Fruit fly (Drosophila melanogaster) whole organism, embryonic: ENCODE measurements around the gene CG6830.

Source experiments
- Abd-B ChIP-seq: fragments of 200-800 bp; sonication (Bioruptor generic); optimal IDR thresholded peaks from 2 replicates; lab custom pipeline; 2018; ENCODE audit warnings: missing biosample characterization, mild to moderate bottlenecking, missing genetic modification characterization, moderate library complexity
- B-H2 ChIP-seq: fragments of 200-800 bp; sonication (Bioruptor generic); optimal IDR thresholded peaks from 2 replicates; lab custom pipeline; 2018; ENCODE audit warnings: missing biosample characterization, mild to moderate bottlenecking, missing genetic modification characterization
- Bgb ChIP-seq: fragments of 200-800 bp; sonication (Bioruptor generic); IDR thresholded peaks from 2 replicates; pipeline ENCODE4 v1.3.6; 2022; ENCODE audit warnings: missing biosample characterization, missing genetic modification characterization; ENCODE audit not compliant: partially characterized antibody
- C15 ChIP-seq: fragments of 200-800 bp; sonication (Bioruptor generic); IDR thresholded peaks from 3 replicates; pipeline ENCODE4 v1.3.6; 2022; ENCODE audit warnings: missing biosample characterization, missing genetic modification characterization
- CG10274 ChIP-seq: fragments of 200-800 bp; sonication (Bioruptor generic); optimal IDR thresholded peaks from 3 replicates; lab custom pipeline; 2017; ENCODE audit warnings: missing biosample characterization, mild to moderate bottlenecking, missing genetic modification characterization
- CG10543 ChIP-seq: fragments of 200-800 bp; sonication (Bioruptor generic); optimal IDR thresholded peaks from 3 replicates; lab custom pipeline; 2017; ENCODE audit warnings: missing biosample characterization, mild to moderate bottlenecking, missing genetic modification characterization, moderate library complexity
- CG11398 ChIP-seq: fragments of 200-800 bp; sonication (Bioruptor generic); optimal IDR thresholded peaks from 2 replicates; lab custom pipeline; 2016; ENCODE audit warnings: missing biosample characterization, missing genetic modification characterization
- CG11695 ChIP-seq: fragments of 200-800 bp; sonication (Bioruptor generic); IDR thresholded peaks from 3 replicates; pipeline ENCODE4 v1.3.6; 2022; ENCODE audit warnings: missing biosample characterization, missing genetic modification characterization
- CG14441 ChIP-seq: fragments of 200-800 bp; sonication (Bioruptor generic); IDR thresholded peaks from 2 replicates; pipeline ENCODE4 v1.3.6; 2022; ENCODE audit warnings: missing biosample characterization, missing genetic modification characterization
- CG14965 ChIP-seq: fragments of 200-800 bp; sonication (Bioruptor generic); optimal IDR thresholded peaks from 2 replicates; lab custom pipeline; 2016; ENCODE audit warnings: missing biosample characterization, missing genetic modification characterization, borderline replicate concordance
- CG15601 ChIP-seq: fragments of 200-800 bp; sonication (Bioruptor generic); optimal IDR thresholded peaks from 3 replicates; lab custom pipeline; 2019; ENCODE audit warnings: missing biosample characterization, mild to moderate bottlenecking, missing genetic modification characterization, moderate library complexity
- CG1603 ChIP-seq: fragments of 200-800 bp; sonication (Bioruptor generic); optimal IDR thresholded peaks from 2 replicates; lab custom pipeline; 2019; ENCODE audit warnings: missing biosample characterization, mild to moderate bottlenecking, missing genetic modification characterization, moderate library complexity
- CG17361 ChIP-seq: fragments of 200-800 bp; sonication (Bioruptor generic); IDR thresholded peaks from 3 replicates; pipeline ENCODE4 v1.3.6; 2022; ENCODE audit warnings: missing biosample characterization, missing genetic modification characterization
- CG18011 ChIP-seq: fragments of 200-800 bp; sonication (Bioruptor generic); optimal IDR thresholded peaks from 2 replicates; lab custom pipeline; 2017; ENCODE audit warnings: missing biosample characterization, missing genetic modification characterization, mild to moderate bottlenecking, moderate library complexity, missing genotype
- CG18599 ChIP-seq: fragments of 200-800 bp; sonication (Bioruptor generic); optimal IDR thresholded peaks from 3 replicates; lab custom pipeline; 2017; ENCODE audit warnings: missing biosample characterization, missing genetic modification characterization, mild to moderate bottlenecking, moderate library complexity, missing genetic modification reagents
- CG2116 ChIP-seq: fragments of 200-800 bp; sonication (Bioruptor generic); optimal IDR thresholded peaks from 3 replicates; lab custom pipeline; 2018; ENCODE audit warnings: missing biosample characterization, mild to moderate bottlenecking, missing genetic modification characterization
- CG2199 ChIP-seq: fragments of 200-800 bp; sonication (Bioruptor generic); IDR thresholded peaks from 3 replicates; pipeline ENCODE4 v1.3.6; 2022; ENCODE audit warnings: missing biosample characterization, missing genetic modification characterization
- CG3281 ChIP-seq: fragments of 200-800 bp; sonication (Bioruptor generic); optimal IDR thresholded peaks from 3 replicates; lab custom pipeline; 2017; ENCODE audit warnings: missing biosample characterization, mild to moderate bottlenecking, missing genetic modification characterization
- CG5180 ChIP-seq: fragments of 200-800 bp; sonication (Bioruptor generic); optimal IDR thresholded peaks from 3 replicates; lab custom pipeline; 2017; ENCODE audit warnings: missing biosample characterization, missing genetic modification characterization, mild to moderate bottlenecking, moderate library complexity, missing genetic modification reagents
- CG6175 ChIP-seq: fragments of 200-800 bp; sonication (Bioruptor generic); IDR thresholded peaks from 3 replicates; pipeline ENCODE4 v1.3.6; 2022; ENCODE audit warnings: missing biosample characterization, missing genetic modification characterization
- CG6272 ChIP-seq: fragments of 200-800 bp; sonication (Bioruptor generic); IDR thresholded peaks from 2 replicates; pipeline ENCODE4 v1.3.6; 2022; ENCODE audit warnings: missing biosample characterization, missing genetic modification characterization
- CG6854 ChIP-seq: fragments of 200-800 bp; sonication (Bioruptor generic); optimal IDR thresholded peaks from 3 replicates; lab custom pipeline; 2017; ENCODE audit warnings: missing biosample characterization, mild to moderate bottlenecking, missing genetic modification characterization
- CG8924 ChIP-seq: fragments of 200-800 bp; optimal IDR thresholded peaks from 3 replicates; lab custom pipeline; 2019; ENCODE audit warnings: missing biosample characterization, mild to moderate bottlenecking, missing genetic modification characterization, moderate library complexity
- Dbx ChIP-seq: fragments of 200-800 bp; sonication (Bioruptor generic); IDR thresholded peaks from 3 replicates; pipeline ENCODE4 v1.3.6; 2022; ENCODE audit warnings: missing biosample characterization, missing genetic modification characterization
- Dip3 ChIP-seq: fragments of 200-800 bp; sonication (Bioruptor generic); optimal IDR thresholded peaks from 3 replicates; lab custom pipeline; 2016; ENCODE audit warnings: missing biosample characterization, missing genetic modification characterization
- Fer1 ChIP-seq: fragments of 200-800 bp; sonication (Bioruptor generic); optimal IDR thresholded peaks from 2 replicates; lab custom pipeline; 2017; ENCODE audit warnings: missing biosample characterization, mild to moderate bottlenecking, missing genetic modification characterization
- Hmx ChIP-seq: fragments of 200-800 bp; sonication (Bioruptor generic); optimal IDR thresholded peaks from 2 replicates; lab custom pipeline; 2016; ENCODE audit warnings: missing biosample characterization, missing genetic modification characterization
- MTF-1 ChIP-seq: fragments of 200-800 bp; sonication (Bioruptor generic); optimal IDR thresholded peaks from 2 replicates; lab custom pipeline; 2018; ENCODE audit warnings: missing biosample characterization, mild to moderate bottlenecking, missing genetic modification characterization, borderline replicate concordance
- Neu2 ChIP-seq: fragments of 200-800 bp; sonication (Bioruptor generic); optimal IDR thresholded peaks from 3 replicates; lab custom pipeline; 2016; ENCODE audit warnings: missing biosample characterization, missing genetic modification characterization, borderline replicate concordance
- Scr ChIP-seq: fragments of 200-800 bp; sonication (Bioruptor generic); IDR thresholded peaks from 2 replicates; pipeline ENCODE4 v1.3.6; 2022; ENCODE audit warnings: missing biosample characterization, missing genetic modification characterization; ENCODE audit not compliant: partially characterized antibody
- Sox102F ChIP-seq: fragments of 200-800 bp; sonication (Bioruptor generic); optimal IDR thresholded peaks from 2 replicates; lab custom pipeline; 2018; ENCODE audit warnings: missing biosample characterization, mild to moderate bottlenecking, missing genetic modification characterization, moderate library complexity
- TFAM ChIP-seq: fragments of 200-800 bp; sonication (Bioruptor generic); optimal IDR thresholded peaks from 2 replicates; lab custom pipeline; 2017; ENCODE audit warnings: missing biosample characterization, missing genetic modification characterization, inconsistent platforms
- Tbp ChIP-seq: fragments of >200 bp; optimal IDR thresholded peaks from 2 replicates; lab custom pipeline; 2018; ENCODE audit warnings: missing biosample characterization, missing genetic modification characterization
- bowl ChIP-seq: fragments of 200-800 bp; sonication (Bioruptor generic); IDR thresholded peaks from 2 replicates; pipeline ENCODE4 v1.3.6; 2022; ENCODE audit warnings: missing biosample characterization, missing genetic modification characterization
- btn ChIP-seq: fragments of 200-800 bp; sonication (Bioruptor generic); optimal IDR thresholded peaks from 2 replicates; lab custom pipeline; 2016; ENCODE audit warnings: missing biosample characterization, missing genetic modification characterization
- cwo ChIP-seq: fragments of 200-800 bp; sonication (Bioruptor generic); optimal IDR thresholded peaks from 3 replicates; lab custom pipeline; 2017; ENCODE audit warnings: missing biosample characterization, missing genetic modification characterization, mild to moderate bottlenecking, moderate library complexity, missing genetic modification reagents
- eyg ChIP-seq: fragments of 200-800 bp; sonication (Bioruptor generic); optimal IDR thresholded peaks from 3 replicates; lab custom pipeline; 2016; ENCODE audit warnings: missing biosample characterization, missing genetic modification characterization
- fd102C ChIP-seq: fragments of 200-800 bp; sonication (Bioruptor generic); optimal IDR thresholded peaks from 2 replicates; lab custom pipeline; 2018; ENCODE audit warnings: missing biosample characterization, mild to moderate bottlenecking, missing genetic modification characterization, moderate library complexity
- nau ChIP-seq: fragments of 200-800 bp; sonication (Bioruptor generic); optimal IDR thresholded peaks from 3 replicates; lab custom pipeline; 2017; ENCODE audit warnings: missing biosample characterization, mild to moderate bottlenecking, missing genetic modification characterization, missing genetic modification reagents
- oc ChIP-seq: fragments of 200-800 bp; sonication (Bioruptor generic); optimal IDR thresholded peaks from 2 replicates; lab custom pipeline; 2018; ENCODE audit warnings: missing biosample characterization, mild to moderate bottlenecking, missing genetic modification characterization, moderate library complexity
- prd ChIP-seq, 3 experiments: fragments of >200 bp in 2 of 3; fragments of 200-800 bp in 1 of 3; sonication (Bioruptor generic) in 1 of 3; optimal IDR thresholded peaks in 2 of 3; IDR thresholded peaks in 1 of 3; 2 replicates in 2 of 3; 3 replicates in 1 of 3; pipeline versions ENCODE4 v1.3.6 to Lab custom; 2017 to 2022; ENCODE audit warnings: missing biosample characterization in 1 of 3, missing genetic modification characterization in 1 of 3
- sens-2 ChIP-seq: fragments of 200-800 bp; sonication (Bioruptor generic); IDR thresholded peaks from 2 replicates; pipeline ENCODE4 v1.3.6; 2022; ENCODE audit warnings: missing biosample characterization, missing genetic modification characterization
- seq ChIP-seq: fragments of 200-800 bp; sonication (Bioruptor generic); IDR thresholded peaks from 2 replicates; pipeline ENCODE4 v1.3.6; 2022; ENCODE audit warnings: missing biosample characterization, missing genetic modification characterization
- sisA ChIP-seq: fragments of 200-800 bp; sonication (Bioruptor generic); IDR thresholded peaks from 2 replicates; pipeline ENCODE4 v1.3.6; 2022; ENCODE audit warnings: missing biosample characterization, missing genetic modification characterization
- sr ChIP-seq: fragments of 200-800 bp; sonication (Bioruptor generic); IDR thresholded peaks from 3 replicates; pipeline ENCODE4 v1.3.6; 2022; ENCODE audit warnings: missing biosample characterization, missing genetic modification characterization
- tap ChIP-seq: fragments of 200-800 bp; optimal IDR thresholded peaks from 3 replicates; lab custom pipeline; 2019; ENCODE audit warnings: missing biosample characterization, mild to moderate bottlenecking, missing genetic modification characterization, moderate library complexity
- trh ChIP-seq: fragments of 200-800 bp; sonication (Bioruptor generic); optimal IDR thresholded peaks from 2 replicates; lab custom pipeline; 2016; ENCODE audit warnings: missing biosample characterization, missing genetic modification characterization
- wor ChIP-seq: fragments of 200-800 bp; sonication (Bioruptor generic); IDR thresholded peaks from 2 replicates; pipeline ENCODE4 v1.3.6; 2022; ENCODE audit warnings: missing biosample characterization, missing genetic modification characterization
- z ChIP-seq: fragments of 200-800 bp; sonication (Bioruptor generic); IDR thresholded peaks from 3 replicates; pipeline ENCODE4 v1.3.6; 2022; ENCODE audit warnings: missing biosample characterization, missing genetic modification characterization

The CG6830 gene

DNA sequence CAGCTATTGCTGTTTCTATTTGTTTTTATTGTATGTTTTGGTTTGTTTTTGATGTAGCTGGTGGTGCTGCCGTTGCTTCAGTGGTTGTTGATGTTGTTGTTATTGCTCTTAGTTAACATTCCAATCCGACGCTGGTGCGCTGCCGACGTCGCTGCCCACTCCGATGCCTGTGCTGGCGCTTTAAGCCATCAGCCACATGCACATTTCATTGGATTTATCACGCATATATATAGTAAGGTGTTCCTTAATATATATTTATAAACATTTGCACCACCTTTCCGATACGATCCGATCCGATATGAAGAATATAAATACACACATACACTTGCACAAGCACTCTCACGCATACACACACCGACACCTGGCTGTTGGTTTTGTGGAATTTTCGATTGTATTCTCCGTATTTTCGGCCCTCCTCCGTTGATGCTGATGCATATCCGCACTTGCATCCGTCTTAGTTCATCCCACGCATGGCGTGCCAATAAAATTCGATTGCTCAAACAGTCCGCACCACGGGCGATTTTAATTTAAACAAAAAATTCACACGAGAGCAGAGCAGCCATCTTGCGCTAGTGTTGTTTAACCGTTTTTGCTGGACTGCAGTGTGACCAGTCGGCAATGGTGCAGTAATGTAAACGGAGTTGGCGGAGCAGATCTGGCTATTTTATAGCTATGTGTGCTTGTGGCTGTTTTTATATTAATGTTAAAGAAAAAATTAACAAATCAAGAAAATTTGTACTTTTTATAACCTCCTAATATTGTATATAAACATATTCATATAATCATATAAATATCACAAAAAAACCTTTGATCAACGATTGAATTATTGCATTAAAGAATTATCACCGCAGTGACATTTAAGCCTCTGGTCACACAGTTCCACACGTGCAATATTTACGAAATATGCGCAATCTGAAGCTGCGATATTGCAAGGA, 33.8 kb downstream of the CG6830 start, which contains the start of the genes Csk and Elp1 (continued):
- TF ChIP-seq CG18011 (no peak), btn (no peak), Scr (peak; percentile 36; the same call in 1 of the 2 replicates), Hmx (GFP tag; lab: Kevin White, UChicago) (no peak), MTF-1 (no peak), Sox102F (GFP tag; lab: Kevin White, UChicago) (peak; percentile 21), Neu2 (no peak), nau (GFP tag; lab: Kevin White, UChicago) (no peak), CG3281 (GFP tag; lab: Kevin White, UChicago) (peak; percentile 20), Tbp (GFP tag; lab: Kevin White, UChicago) (no peak), CG11398 (GFP tag; lab: Kevin White, UChicago) (no peak), CG10274 (GFP tag; lab: Kevin White, UChicago) (no peak), cwo (GFP tag; lab: Kevin White, UChicago) (peak; percentile 61), TFAM (GFP tag; lab: Kevin White, UChicago) (no peak), oc (tag; lab: Kevin White, UChicago) (no peak), CG2199 (GFP tag; lab: Robert Waterston, UW) (no peak), CG17361 (GFP tag; lab: Robert Waterston, UW) (peak; percentile 76), CG5180 (no peak), CG14965 (GFP tag; lab: Kevin White, UChicago) (no peak), Bgb (GFP tag; lab: Robert Waterston, UW) (peak; percentile 30; the same call in 1 of the 2 replicates), tap (tag; lab: Kevin White, UChicago) (no peak), prd (optimal IDR thresholded peaks at IDR 0.05; lab: Kevin White, UChicago) (no peak), prd (GFP tag; IDR thresholded peaks at IDR 0.05; lab: Robert Waterston, UW) (peak; percentile 48; the same call in 1 of the 3 replicates), CG6175 (no peak), Dbx (GFP tag; lab: Robert Waterston, UW) (peak; percentile 67; the same call in 1 of the 3 replicates), fd102C (GFP tag; lab: Kevin White, UChicago) (peak; percentile 34), trh (GFP tag; lab: Kevin White, UChicago) (no peak), CG6272 (GFP tag; lab: Robert Waterston, UW) (peak; percentile 33; the same call in 1 of the 2 replicates), z (GFP tag; lab: Robert Waterston, UW) (no peak), CG6854 (GFP tag; lab: Kevin White, UChicago) (no peak), CG11695 (GFP tag; lab: Robert Waterston, UW) (no peak), sisA (GFP tag; lab: Robert Waterston, UW) (no peak; the same call in 1 of the 2 replicates), bowl (GFP tag; lab: Robert Waterston, UW) (no peak)

DNA sequence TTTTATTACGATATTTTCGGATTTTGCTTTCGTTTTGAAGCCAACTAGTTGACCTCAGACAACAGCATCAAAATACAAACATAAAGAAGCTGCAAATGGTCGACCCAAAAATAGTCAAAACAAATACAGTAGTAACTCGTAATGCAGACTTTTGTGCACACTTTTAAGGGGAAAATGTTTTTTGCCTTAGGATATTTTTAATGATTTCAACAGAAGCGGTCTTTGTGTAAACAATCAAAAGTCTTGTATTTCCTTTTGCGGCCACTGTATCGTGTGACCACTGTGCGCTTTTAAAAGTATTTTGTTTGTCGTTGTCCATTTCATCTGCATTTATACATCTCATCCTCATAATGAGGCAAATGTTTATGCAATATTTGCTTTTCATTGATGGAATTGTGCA, 34.7 kb downstream of the CG6830 start:
- peak; percentile 72 for TF ChIP-seq CG2116 (GFP tag; lab: Kevin White, UChicago)
- TF ChIP-seq Fer1 (GFP tag; lab: Kevin White, UChicago): peak; percentile 94
- peak; percentile 93 for TF ChIP-seq Abd-B (GFP tag; lab: Kevin White, UChicago)
- TF ChIP-seq CG8924 (tag; lab: Kevin White, UChicago): peak; percentile 92
- peak; percentile 95 for TF ChIP-seq CG18599 (GFP tag; lab: Kevin White, UChicago)
- TF ChIP-seq eyg (GFP tag; lab: Kevin White, UChicago): peak; percentile 96
- peak; percentile 63 for TF ChIP-seq CG15601 (tag; lab: Kevin White, UChicago)
- TF ChIP-seq sens-2: peak; percentile 88
- TF ChIP-seq CG14441 (GFP tag; lab: Robert Waterston, UW): peak; percentile 98
- TF ChIP-seq wor (GFP tag; lab: Robert Waterston, UW): peak; percentile 91
- peak; percentile 95 for TF ChIP-seq seq
- TF ChIP-seq CG1603 (tag; lab: Kevin White, UChicago): peak; percentile 93
- peak; percentile 98 for TF ChIP-seq CG10543 (GFP tag; lab: Kevin White, UChicago)
- TF ChIP-seq sr (GFP tag; lab: Robert Waterston, UW): peak; percentile 93
- peak; percentile 98 for TF ChIP-seq B-H2 (GFP tag; lab: Kevin White, UChicago)
- TF ChIP-seq Dip3 (GFP tag; lab: Kevin White, UChicago): peak; percentile 97
- TF ChIP-seq C15: peak; percentile 93
